Fruit fly (Drosophila melanogaster) whole organism, embryonic: Measurements from ENCODE around the gene bbg.

Experiments
- Bgb ChIP-seq: fragments of 200-800 bp; sonication (Bioruptor generic); IDR thresholded peaks from 2 replicates; pipeline ENCODE4 v1.3.6; 2022; ENCODE audit warnings: missing biosample characterization, missing genetic modification characterization; ENCODE audit not compliant: partially characterized antibody
- C15 ChIP-seq: fragments of 200-800 bp; sonication (Bioruptor generic); IDR thresholded peaks from 3 replicates; pipeline ENCODE4 v1.3.6; 2022; ENCODE audit warnings: missing biosample characterization, missing genetic modification characterization
- CG10321 ChIP-seq: fragments of 200-800 bp; sonication (Bioruptor generic); IDR thresholded peaks from 2 replicates; pipeline ENCODE4 v1.3.6; 2022; ENCODE audit warnings: missing biosample characterization, missing genetic modification characterization
- CG10543 ChIP-seq: fragments of 200-800 bp; sonication (Bioruptor generic); optimal IDR thresholded peaks from 3 replicates; lab custom pipeline; 2017; ENCODE audit warnings: missing biosample characterization, mild to moderate bottlenecking, missing genetic modification characterization, moderate library complexity
- CG10959 ChIP-seq: fragments of 200-800 bp; sonication (Bioruptor generic); IDR thresholded peaks from 2 replicates; pipeline ENCODE4 v1.3.6; 2022; ENCODE audit warnings: missing biosample characterization, missing genetic modification characterization
- CG15601 ChIP-seq: fragments of 200-800 bp; sonication (Bioruptor generic); optimal IDR thresholded peaks from 3 replicates; lab custom pipeline; 2019; ENCODE audit warnings: missing biosample characterization, mild to moderate bottlenecking, missing genetic modification characterization, moderate library complexity
- CG15696 ChIP-seq: fragments of 200-800 bp; sonication (Bioruptor generic); optimal IDR thresholded peaks from 2 replicates; lab custom pipeline; 2019; ENCODE audit warnings: missing biosample characterization, mild to moderate bottlenecking, missing genetic modification characterization, moderate library complexity
- CG17829 ChIP-seq: fragments of 200-800 bp; optimal IDR thresholded peaks from 2 replicates; lab custom pipeline; 2019; ENCODE audit warnings: missing biosample characterization, mild to moderate bottlenecking, missing genetic modification characterization, moderate library complexity
- CG1832 ChIP-seq: fragments of 200-800 bp; sonication (Bioruptor generic); optimal IDR thresholded peaks from 2 replicates; lab custom pipeline; 2017; ENCODE audit warnings: missing biosample characterization, mild to moderate bottlenecking, missing genetic modification characterization, inconsistent platforms
- CG18764 ChIP-seq: fragments of 200-800 bp; sonication (Bioruptor generic); optimal IDR thresholded peaks from 3 replicates; lab custom pipeline; 2016; ENCODE audit warnings: missing biosample characterization, missing genetic modification characterization
- CG2199 ChIP-seq: fragments of 200-800 bp; sonication (Bioruptor generic); IDR thresholded peaks from 3 replicates; pipeline ENCODE4 v1.3.6; 2022; ENCODE audit warnings: missing biosample characterization, missing genetic modification characterization
- CG2712 ChIP-seq: fragments of 200-800 bp; optimal IDR thresholded peaks from 3 replicates; lab custom pipeline; 2019; ENCODE audit warnings: missing biosample characterization, mild to moderate bottlenecking, missing genetic modification characterization, moderate library complexity
- CG34224 ChIP-seq: fragments of 200-800 bp; sonication (Bioruptor generic); IDR thresholded peaks from 3 replicates; pipeline ENCODE4 v1.3.6; 2022; ENCODE audit warnings: missing biosample characterization, missing genetic modification characterization; ENCODE audit not compliant: partially characterized antibody
- CG5953 ChIP-seq: fragments of 200-800 bp; sonication (Bioruptor generic); IDR thresholded peaks from 2 replicates; pipeline ENCODE4 v1.3.6; 2022; ENCODE audit warnings: missing biosample characterization, missing genetic modification characterization
- CkIIα-i1 ChIP-seq: fragments of 200-800 bp; sonication (Bioruptor generic); IDR thresholded peaks from 2 replicates; pipeline ENCODE4 v1.3.6; 2022; ENCODE audit warnings: missing biosample characterization, missing genetic modification characterization
- CoRest ChIP-seq: fragments of 200-800 bp; sonication (Bioruptor generic); optimal IDR thresholded peaks from 3 replicates; lab custom pipeline; 2018; ENCODE audit warnings: missing biosample characterization, mild to moderate bottlenecking, missing genetic modification characterization, moderate library complexity
- D ChIP-seq, 2 experiments: fragments of 200-800 bp in 1 of 2; fragments of >200 bp in 1 of 2; sonication (Bioruptor generic) in 1 of 2; optimal IDR thresholded peaks; 2 replicates in 1 of 2; 3 replicates in 1 of 2; lab custom pipeline; 2017; ENCODE audit warnings: mild to moderate bottlenecking in 1 of 2, missing biosample characterization in 1 of 2, missing genetic modification characterization in 1 of 2, missing genetic modification reagents in 1 of 2
- Dip2 ChIP-seq: fragments of 200-800 bp; sonication (Bioruptor generic); IDR thresholded peaks from 2 replicates; pipeline ENCODE4 v1.3.6; 2022; ENCODE audit warnings: missing biosample characterization, missing genetic modification characterization
- E2f1 ChIP-seq: fragments of 200-800 bp; sonication (Bioruptor generic); IDR thresholded peaks from 2 replicates; pipeline ENCODE4 v1.3.6; 2022; ENCODE audit warnings: missing biosample characterization, missing genetic modification characterization
- HmgD ChIP-seq: fragments of 200-800 bp; sonication (Bioruptor generic); optimal IDR thresholded peaks from 3 replicates; lab custom pipeline; 2016; ENCODE audit warnings: missing biosample characterization, missing genetic modification characterization
- Jarid2 ChIP-seq: fragments of 200-800 bp; sonication (Bioruptor generic); optimal IDR thresholded peaks from 3 replicates; lab custom pipeline; 2017; ENCODE audit warnings: mild to moderate bottlenecking, missing biosample characterization, missing genetic modification reagents, missing genetic modification characterization
- Lpt ChIP-seq: fragments of >200 bp; optimal IDR thresholded peaks from 2 replicates; lab custom pipeline; 2018; ENCODE audit warnings: missing biosample characterization, missing genetic modification characterization
- Mes4 ChIP-seq: fragments of 200-800 bp; sonication (Bioruptor generic); optimal IDR thresholded peaks from 2 replicates; lab custom pipeline; 2016; ENCODE audit warnings: missing biosample characterization, missing genetic modification characterization
- Nf-YA ChIP-seq: fragments of 200-800 bp; sonication (Bioruptor generic); IDR thresholded peaks from 2 replicates; pipeline ENCODE4 v1.3.6; 2022; ENCODE audit warnings: missing biosample characterization, missing genetic modification characterization
- Nf-YB ChIP-seq: fragments of 200-800 bp; sonication (Bioruptor generic); optimal IDR thresholded peaks from 3 replicates; lab custom pipeline; 2019; ENCODE audit warnings: missing biosample characterization, mild to moderate bottlenecking, missing genetic modification characterization, moderate library complexity
- Nf-YC ChIP-seq: fragments of 200-800 bp; optimal IDR thresholded peaks from 3 replicates; lab custom pipeline; 2019; ENCODE audit warnings: missing biosample characterization, mild to moderate bottlenecking, missing genetic modification characterization, moderate library complexity
- Opbp ChIP-seq: fragments of 200-800 bp; sonication (Bioruptor generic); IDR thresholded peaks from 3 replicates; pipeline ENCODE4 v1.3.6; 2022; ENCODE audit warnings: missing biosample characterization, missing genetic modification characterization; ENCODE audit not compliant: partially characterized antibody
- Xbp1 ChIP-seq: fragments of 200-800 bp; sonication (Bioruptor generic); optimal IDR thresholded peaks from 3 replicates; lab custom pipeline; 2016; ENCODE audit warnings: missing biosample characterization, mild to moderate bottlenecking, missing genetic modification characterization
- abd-A ChIP-seq: fragments of 200-800 bp; sonication (Bioruptor generic); optimal IDR thresholded peaks from 3 replicates; lab custom pipeline; 2019; ENCODE audit warnings: missing biosample characterization, mild to moderate bottlenecking, missing genetic modification characterization, moderate library complexity
- amos ChIP-seq: fragments of 200-800 bp; sonication (Bioruptor generic); IDR thresholded peaks from 2 replicates; pipeline ENCODE4 v1.3.6; 2022; ENCODE audit warnings: missing biosample characterization, missing genetic modification characterization; ENCODE audit not compliant: partially characterized antibody
- aop ChIP-seq: fragments of 200-800 bp; sonication (Bioruptor generic); IDR thresholded peaks from 2 replicates; pipeline ENCODE4 v1.3.6; 2022; ENCODE audit warnings: missing biosample characterization, missing genetic modification characterization
- ara ChIP-seq: fragments of 200-800 bp; sonication (Bioruptor generic); IDR thresholded peaks from 2 replicates; pipeline ENCODE4 v1.3.6; 2022; ENCODE audit warnings: missing biosample characterization, missing genetic modification characterization
- ato ChIP-seq: fragments of 200-800 bp; sonication (Bioruptor generic); IDR thresholded peaks from 2 replicates; pipeline ENCODE4 v1.3.6; 2022; ENCODE audit warnings: missing biosample characterization, missing genetic modification characterization; ENCODE audit not compliant: partially characterized antibody
- cg ChIP-seq: fragments of 200-800 bp; sonication (Bioruptor generic); optimal IDR thresholded peaks from 3 replicates; lab custom pipeline; 2019; ENCODE audit warnings: missing biosample characterization, mild to moderate bottlenecking, missing genetic modification characterization, moderate library complexity
- chm ChIP-seq: fragments of 200-800 bp; sonication (Bioruptor generic); IDR thresholded peaks from 2 replicates; pipeline ENCODE4 v1.3.6; 2022; ENCODE audit warnings: missing biosample characterization, missing genetic modification characterization
- crol ChIP-seq: fragments of 200-800 bp; sonication (Bioruptor generic); IDR thresholded peaks from 2 replicates; pipeline ENCODE4 v1.3.6; 2022; ENCODE audit warnings: missing biosample characterization, missing genetic modification characterization
- ewg ChIP-seq: fragments of 200-800 bp; sonication (Bioruptor generic); optimal IDR thresholded peaks from 3 replicates; lab custom pipeline; 2017; ENCODE audit warnings: mild to moderate bottlenecking, missing biosample characterization, missing genetic modification reagents, missing genetic modification characterization
- hkb ChIP-seq, 2 experiments: fragments of 200-800 bp in 1 of 2; fragments of >200 bp in 1 of 2; sonication (Bioruptor generic) in 1 of 2; IDR thresholded peaks in 1 of 2; optimal IDR thresholded peaks in 1 of 2; 2 replicates each; pipeline versions ENCODE4 v1.3.6 to Lab custom; 2017 to 2022; ENCODE audit warnings: missing biosample characterization in 1 of 2, missing genetic modification characterization in 1 of 2
- kni ChIP-seq: fragments of 200-800 bp; sonication (Bioruptor generic); optimal IDR thresholded peaks from 3 replicates; lab custom pipeline; 2017; ENCODE audit warnings: mild to moderate bottlenecking, missing biosample characterization, missing genetic modification reagents, missing genetic modification characterization
- knrl ChIP-seq: fragments of 200-800 bp; sonication (Bioruptor generic); IDR thresholded peaks from 3 replicates; pipeline ENCODE4 v1.3.6; 2022; ENCODE audit warnings: missing biosample characterization, missing genetic modification characterization; ENCODE audit not compliant: partially characterized antibody
- mam ChIP-seq: fragments of 200-800 bp; sonication (Bioruptor generic); optimal IDR thresholded peaks from 3 replicates; lab custom pipeline; 2016; ENCODE audit warnings: missing biosample characterization, missing genetic modification characterization
- mirr ChIP-seq: fragments of 200-800 bp; sonication (Bioruptor generic); optimal IDR thresholded peaks from 3 replicates; lab custom pipeline; 2018; ENCODE audit warnings: missing biosample characterization, mild to moderate bottlenecking, missing genetic modification characterization
- phol ChIP-seq: fragments of 200-800 bp; sonication (Bioruptor generic); optimal IDR thresholded peaks from 3 replicates; lab custom pipeline; 2018; ENCODE audit warnings: missing biosample characterization, mild to moderate bottlenecking, missing genetic modification characterization, moderate library complexity
- ranshi ChIP-seq: fragments of 200-800 bp; sonication (Bioruptor generic); IDR thresholded peaks from 2 replicates; pipeline ENCODE4 v1.3.6; 2022; ENCODE audit warnings: missing biosample characterization, missing genetic modification characterization
- sd ChIP-seq: fragments of 200-800 bp; sonication (Bioruptor generic); optimal IDR thresholded peaks from 3 replicates; lab custom pipeline; 2018; ENCODE audit warnings: missing biosample characterization, mild to moderate bottlenecking, missing genetic modification characterization, moderate library complexity
- twi ChIP-seq: fragments of 200-800 bp; optimal IDR thresholded peaks from 2 replicates; lab custom pipeline; 2019; ENCODE audit warnings: missing biosample characterization, mild to moderate bottlenecking, missing genetic modification characterization, moderate library complexity
- z ChIP-seq: fragments of 200-800 bp; sonication (Bioruptor generic); IDR thresholded peaks from 3 replicates; pipeline ENCODE4 v1.3.6; 2022; ENCODE audit warnings: missing biosample characterization, missing genetic modification characterization

Gene bbg

DNA sequence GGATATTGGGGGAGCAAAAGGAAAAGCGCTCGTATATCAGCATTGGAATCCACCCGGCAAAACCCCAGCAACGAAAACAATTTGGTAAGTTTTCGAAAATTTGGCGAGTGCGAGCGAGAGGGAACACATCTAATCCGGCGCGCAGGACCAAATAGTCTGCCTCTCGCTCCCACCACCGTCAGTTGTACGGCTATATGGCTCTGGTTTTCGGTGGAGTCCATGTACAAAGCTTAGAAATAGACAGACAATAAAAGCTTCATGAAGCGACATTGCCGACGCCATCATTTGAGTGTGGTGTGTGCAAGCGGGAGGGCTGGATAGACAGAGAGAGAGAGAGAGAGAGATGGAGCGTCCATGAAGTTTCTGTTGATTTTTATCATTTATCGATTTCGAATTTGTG lies 44.2 kb upstream of the bbg start (continued):
- TF ChIP-seq CG5953 (GFP tag; lab: Robert Waterston, UW) (no peak), mam (GFP tag; lab: Kevin White, UChicago) (no peak), CG1832 (peak; percentile 63), Xbp1 (GFP tag; lab: Kevin White, UChicago) (no peak), CG10959 (GFP tag; lab: Robert Waterston, UW) (no peak), Lpt (GFP tag; lab: Kevin White, UChicago) (no peak), CG15696 (no peak)

dm6 chr3L:14578896-14579295 lies 42.8 kb upstream of the bbg start:
- TF ChIP-seq Opbp (GFP tag; lab: Robert Waterston, UW) (peak; percentile 60; the same call in 1 of the 3 replicates), CG2199 (GFP tag; lab: Robert Waterston, UW) (peak; percentile 78; the same call in 2 of the 3 replicates), CG15601 (tag; lab: Kevin White, UChicago) (peak; percentile 28), Jarid2 (GFP tag; lab: Kevin White, UChicago) (peak; percentile 75), CoRest (tag; lab: Kevin White, UChicago) (peak; percentile 60), CG1832 (peak; percentile 92), Bgb (peak; percentile 67), CkIIα-i1 (GFP tag; lab: Robert Waterston, UW) (no peak), Nf-YC (tag; lab: Kevin White, UChicago) (peak; percentile 96), twi (peak; percentile 29), mirr (GFP tag; lab: Kevin White, UChicago) (peak; percentile 17), Nf-YA (GFP tag; lab: Robert Waterston, UW) (0 out of 2 replicates have a peak, but pooled peaks have one; percentile 31), Dip2 (GFP tag; lab: Robert Waterston, UW) (no peak), sd (tag; lab: Kevin White, UChicago) (peak; percentile 81), CG10543 (GFP tag; lab: Kevin White, UChicago) (no peak), ewg (GFP tag; lab: Kevin White, UChicago) (peak; percentile 94), ato (GFP tag; lab: Robert Waterston, UW) (peak; percentile 35; the same call in 1 of the 2 replicates), Nf-YB (peak; percentile 95), D (optimal IDR thresholded peaks at IDR 0.05; lab: Kevin White, UChicago) (peak; percentile 8), D (GFP tag; optimal IDR thresholded peaks at IDR 0.05; lab: Kevin White, UChicago) (no peak), CG10321 (GFP tag; lab: Robert Waterston, UW) (peak; percentile 89), abd-A (tag; lab: Kevin White, UChicago) (peak; percentile 76), Mes4 (GFP tag; lab: Kevin White, UChicago) (no peak), chm (GFP tag; lab: Robert Waterston, UW) (peak; percentile 56; the same call in 1 of the 2 replicates), aop (GFP tag; lab: Robert Waterston, UW) (peak; percentile 51; the same call in 1 of the 2 replicates), CG34224 (GFP tag; lab: Robert Waterston, UW) (peak; percentile 30; the same call in 1 of the 3 replicates), C15 (GFP tag; lab: Robert Waterston, UW) (no peak), E2f1 (GFP tag; lab: Robert Waterston, UW) (no peak), CG2712 (tag; lab: Kevin White, UChicago) (no peak), HmgD (peak; percentile 8), z (GFP tag; lab: Robert Waterston, UW) (peak; percentile 99), amos (peak; percentile 45; the same call in 1 of the 2 replicates), CG18764 (GFP tag; lab: Kevin White, UChicago) (no peak), cg (GFP tag; lab: Kevin White, UChicago) (peak; percentile 82), crol (peak; percentile 68), CG17829 (tag; lab: Kevin White, UChicago) (peak; percentile 19), ranshi (GFP tag; lab: Robert Waterston, UW) (no peak), phol (peak; percentile 77), knrl (0 out of 3 replicates have a peak, but pooled peaks have one; percentile 24), ara (GFP tag; lab: Robert Waterston, UW) (no peak), kni (GFP tag; lab: Kevin White, UChicago) (peak; percentile 11), hkb (optimal IDR thresholded peaks at IDR 0.05; lab: Kevin White, UChicago) (no peak), hkb (GFP tag; IDR thresholded peaks at IDR 0.05; lab: Robert Waterston, UW) (peak; percentile 45; the same call in 1 of the 2 replicates)
